Fruit fly (Drosophila melanogaster) whole organism, prepupa: ENCODE measurements around the gene CG43063.
A peak's percentile ranks its signal among the peaks of the same experiment; 100 is the strongest.

Experiments
- Blimp-1 ChIP-seq: fragments of 200-800 bp; sonication (Bioruptor generic); optimal IDR thresholded peaks from 3 replicates; lab custom pipeline; 2017; ENCODE audit warnings: missing biosample characterization, missing genetic modification characterization, mild to moderate bottlenecking, moderate library complexity, missing genetic modification reagents
- CG11902 ChIP-seq: fragments of 200-800 bp; sonication (Bioruptor generic); optimal IDR thresholded peaks from 3 replicates; lab custom pipeline; 2016; ENCODE audit warnings: missing biosample characterization, missing genetic modification characterization
- CG1621 ChIP-seq: fragments of 200-800 bp; sonication (Bioruptor generic); optimal IDR thresholded peaks from 3 replicates; lab custom pipeline; 2018; ENCODE audit warnings: missing biosample characterization, mild to moderate bottlenecking, missing genetic modification characterization
- CG3032 ChIP-seq: fragments of 200-800 bp; optimal IDR thresholded peaks from 2 replicates; lab custom pipeline; 2019; ENCODE audit warnings: missing biosample characterization, mild to moderate bottlenecking, missing genetic modification characterization, moderate library complexity
- CG31627 ChIP-seq: fragments of 200-800 bp; sonication (Bioruptor generic); optimal IDR thresholded peaks from 3 replicates; lab custom pipeline; 2016; ENCODE audit warnings: missing biosample characterization, missing genetic modification characterization
- CG3919 ChIP-seq: fragments of 200-800 bp; sonication (Bioruptor generic); optimal IDR thresholded peaks from 3 replicates; lab custom pipeline; 2016; ENCODE audit warnings: missing biosample characterization, missing genetic modification characterization
- CG6276 ChIP-seq: fragments of 200-800 bp; sonication (Bioruptor generic); optimal IDR thresholded peaks from 2 replicates; lab custom pipeline; 2017; ENCODE audit warnings: missing biosample characterization, mild to moderate bottlenecking, missing genetic modification characterization
- CG8119 ChIP-seq: fragments of 200-800 bp; sonication (Bioruptor generic); IDR thresholded peaks from 3 replicates; pipeline ENCODE4 v1.3.6; 2022; ENCODE audit warnings: missing biosample characterization, missing genetic modification characterization
- CG8319 ChIP-seq: fragments of 200-800 bp; sonication (Bioruptor generic); optimal IDR thresholded peaks from 3 replicates; lab custom pipeline; 2016; ENCODE audit warnings: missing biosample characterization, missing genetic modification characterization
- CG8632 ChIP-seq: fragments of 200-800 bp; sonication (Bioruptor generic); optimal IDR thresholded peaks from 3 replicates; lab custom pipeline; 2016; ENCODE audit warnings: missing biosample characterization, missing genetic modification characterization
- CG9139 ChIP-seq: fragments of 200-800 bp; sonication (Bioruptor generic); optimal IDR thresholded peaks from 3 replicates; lab custom pipeline; 2017; ENCODE audit warnings: missing biosample characterization, mild to moderate bottlenecking, missing genetic modification characterization
- Eip78C ChIP-seq: fragments of 200-800 bp; sonication (Bioruptor generic); peaks from one replicate; lab custom pipeline; 2016; ENCODE audit warnings: missing biosample characterization, missing genetic modification characterization
- Ets96B ChIP-seq: fragments of 200-800 bp; optimal IDR thresholded peaks from 2 replicates; lab custom pipeline; 2019; ENCODE audit warnings: missing biosample characterization, mild to moderate bottlenecking, missing genetic modification characterization, moderate library complexity
- Hr39 ChIP-seq: fragments of 200-800 bp; sonication (Bioruptor generic); optimal IDR thresholded peaks from 2 replicates; lab custom pipeline; 2016; ENCODE audit warnings: missing biosample characterization, missing genetic modification characterization
- Hr4 ChIP-seq: fragments of 200-800 bp; sonication (Bioruptor generic); optimal IDR thresholded peaks from 3 replicates; lab custom pipeline; 2016; ENCODE audit warnings: missing biosample characterization, missing genetic modification characterization
- Met ChIP-seq: fragments of 200-800 bp; sonication (Bioruptor generic); optimal IDR thresholded peaks from 3 replicates; lab custom pipeline; 2016; ENCODE audit warnings: missing biosample characterization, missing genetic modification characterization
- OdsH ChIP-seq: fragments of 200-800 bp; sonication (Bioruptor generic); optimal IDR thresholded peaks from 3 replicates; lab custom pipeline; 2016; ENCODE audit warnings: missing biosample characterization, missing genetic modification characterization
- Smox ChIP-seq: fragments of 200-800 bp; sonication (Bioruptor generic); optimal IDR thresholded peaks from 3 replicates; lab custom pipeline; 2016; ENCODE audit warnings: missing biosample characterization, missing genetic modification characterization
- Sox102F ChIP-seq: fragments of 200-800 bp; sonication (Bioruptor generic); optimal IDR thresholded peaks from 2 replicates; lab custom pipeline; 2016; ENCODE audit warnings: missing biosample characterization, mild to moderate bottlenecking, missing genetic modification characterization
- Sox14 ChIP-seq: fragments of 200-800 bp; sonication (Bioruptor generic); optimal IDR thresholded peaks from 3 replicates; lab custom pipeline; 2016; ENCODE audit warnings: missing biosample characterization, missing genetic modification characterization
- achi ChIP-seq: fragments of 200-800 bp; sonication (Bioruptor generic); optimal IDR thresholded peaks from 3 replicates; lab custom pipeline; 2016; ENCODE audit warnings: missing biosample characterization, missing genetic modification characterization
- cyc ChIP-seq: fragments of 200-800 bp; sonication (Bioruptor generic); optimal IDR thresholded peaks from 3 replicates; lab custom pipeline; 2016; ENCODE audit warnings: missing biosample characterization, missing genetic modification characterization
- dac ChIP-seq: fragments of 200-800 bp; sonication (Bioruptor generic); optimal IDR thresholded peaks from 2 replicates; lab custom pipeline; 2017; ENCODE audit warnings: missing biosample characterization, mild to moderate bottlenecking, missing genetic modification characterization
- eg ChIP-seq: fragments of 200-800 bp; sonication (Bioruptor generic); IDR thresholded peaks from 3 replicates; pipeline ENCODE4 v1.3.6; 2022; ENCODE audit warnings: missing biosample characterization, missing genetic modification characterization
- fkh ChIP-seq: fragments of 200-800 bp; sonication (Bioruptor generic); optimal IDR thresholded peaks from 3 replicates; lab custom pipeline; 2017; ENCODE audit warnings: missing biosample characterization, mild to moderate bottlenecking, missing genetic modification characterization, moderate library complexity
- lz ChIP-seq: fragments of 200-800 bp; sonication (Bioruptor generic); optimal IDR thresholded peaks from 3 replicates; lab custom pipeline; 2016; ENCODE audit warnings: missing biosample characterization, missing genetic modification characterization
- pdm3 ChIP-seq: fragments of 200-800 bp; sonication (Bioruptor generic); optimal IDR thresholded peaks from 3 replicates; lab custom pipeline; 2016; ENCODE audit warnings: missing biosample characterization, missing genetic modification characterization
- salr ChIP-seq, 2 experiments: fragments of 200-800 bp; sonication (Bioruptor generic); optimal IDR thresholded peaks; 3 replicates each; lab custom pipeline; 2016 to 2018; ENCODE audit warnings: missing biosample characterization in 2 of 2, missing genetic modification characterization in 2 of 2, mild to moderate bottlenecking in 1 of 2
- svp ChIP-seq: fragments of 200-800 bp; sonication (Bioruptor generic); peaks from one replicate; lab custom pipeline; 2016; ENCODE audit warnings: missing biosample characterization, missing genetic modification characterization
- topi ChIP-seq: fragments of 200-800 bp; sonication (Bioruptor generic); optimal IDR thresholded peaks from 3 replicates; lab custom pipeline; 2016; ENCODE audit warnings: missing biosample characterization, missing genetic modification characterization
- vri ChIP-seq: fragments of 200-800 bp; sonication (Bioruptor generic); optimal IDR thresholded peaks from 3 replicates; lab custom pipeline; 2016; ENCODE audit warnings: missing biosample characterization, mild to moderate bottlenecking, missing genetic modification characterization

The CG43063 gene

DNA sequence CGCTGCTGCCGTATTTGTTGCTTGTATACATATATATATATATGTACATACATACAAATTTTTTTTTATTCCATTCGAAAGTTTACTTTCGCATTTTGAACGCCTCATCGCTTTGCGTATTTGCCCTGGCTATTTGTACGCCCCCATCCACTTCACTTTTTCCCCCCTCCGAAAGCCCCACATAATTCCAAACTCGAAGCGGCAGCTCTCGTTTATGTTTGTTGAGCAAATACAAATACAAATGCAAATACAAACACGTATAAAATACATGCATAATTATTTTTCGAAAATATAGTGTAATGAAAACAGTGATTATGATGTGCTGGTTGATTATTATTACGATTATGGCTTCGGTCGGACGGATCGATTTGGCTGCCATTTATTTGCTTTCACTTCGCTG is 18.0 kb upstream of the CG43063 start (continued):
- peak; percentile 15 for TF ChIP-seq Smox (GFP tag; lab: Kevin White, UChicago)
- no peak for TF ChIP-seq CG9139
- TF ChIP-seq CG3032 (tag; lab: Kevin White, UChicago), result no peak
- no peak for TF ChIP-seq Hr4 (GFP tag; lab: Kevin White, UChicago)
- peak; percentile 38 for TF ChIP-seq CG8632 (GFP tag; lab: Kevin White, UChicago)

DNA sequence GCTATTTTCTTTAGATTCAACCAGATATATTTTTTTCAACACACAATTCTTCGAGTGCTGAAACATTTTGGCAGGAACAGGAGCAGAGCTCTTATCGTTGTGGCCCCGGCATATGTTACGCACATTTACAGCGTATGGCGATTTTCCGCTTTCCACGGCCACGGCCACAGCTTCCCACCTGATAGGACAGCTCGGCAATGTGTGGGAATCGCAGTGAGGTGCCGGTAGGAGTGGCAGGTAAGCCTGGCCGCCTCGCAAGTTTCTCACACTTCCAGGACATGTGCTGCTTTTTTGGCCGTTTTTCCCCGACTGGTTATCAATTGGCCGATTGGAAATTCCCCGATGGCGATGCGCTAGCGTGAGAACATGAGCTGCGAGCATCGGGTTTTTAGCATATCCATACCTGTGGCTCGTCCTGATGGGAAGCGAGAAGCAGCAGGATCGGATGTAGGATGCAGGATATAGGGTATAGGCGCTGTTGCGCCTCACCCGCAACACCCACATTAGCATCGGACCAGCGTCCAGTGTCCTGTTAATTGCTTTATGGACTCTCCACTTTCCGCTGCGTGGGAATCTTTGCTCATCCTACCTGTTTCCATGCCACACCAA is 15.9 kb upstream of the CG43063 start:
- no peak for TF ChIP-seq CG9139
- TF ChIP-seq Hr4 (GFP tag; lab: Kevin White, UChicago), result no peak

DNA sequence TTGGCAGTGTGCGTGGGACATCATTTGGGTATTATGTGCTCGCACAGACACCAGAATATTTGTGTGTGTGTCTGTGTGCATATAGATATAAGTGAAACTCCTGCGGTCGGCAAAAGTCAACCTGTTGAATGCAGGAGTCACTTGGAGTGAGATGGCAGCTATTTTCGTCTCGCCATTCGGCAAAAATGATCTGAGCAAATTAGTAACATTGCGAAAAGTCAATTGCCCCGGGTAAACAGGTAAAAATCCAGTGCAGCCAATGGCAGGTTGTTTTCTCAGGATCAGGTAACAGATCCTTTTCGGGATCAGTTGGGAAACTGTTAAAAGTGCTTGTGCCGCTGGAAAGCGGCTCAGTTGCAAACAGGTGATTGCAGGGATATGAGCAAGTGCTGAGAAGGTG is 14.0 kb upstream of the CG43063 start:
- no peak for TF ChIP-seq lz
- TF ChIP-seq CG1621, result no peak
- no peak for TF ChIP-seq CG11902 (GFP tag; lab: Kevin White, UChicago)

- TF ChIP-seq dac (GFP tag; lab: Kevin White, UChicago) (no peak), OdsH (no peak), Eip78C (peak; percentile 3), pdm3 (no peak), salr (GFP tag; optimal IDR thresholded peaks at IDR 0.05; lab: Kevin White, UChicago) (no peak), CG8632 (GFP tag; lab: Kevin White, UChicago) (no peak), eg (no peak)
Measured at dm6 chr3R:13073174-13073573, 12.8 kb upstream of the CG43063 start.

- no peak for TF ChIP-seq CG8319 (GFP tag; lab: Kevin White, UChicago)
- no peak for TF ChIP-seq Sox14 (GFP tag; lab: Kevin White, UChicago)
- TF ChIP-seq Sox102F, result no peak
- no peak for TF ChIP-seq achi (GFP tag; lab: Kevin White, UChicago)
- no peak for TF ChIP-seq Ets96B (tag; lab: Kevin White, UChicago)
- TF ChIP-seq lz, result no peak
- TF ChIP-seq CG11902 (GFP tag; lab: Kevin White, UChicago), result no peak
Measured at dm6 chr3R:13074588-13074987, 11.4 kb upstream of the CG43063 start.

DNA sequence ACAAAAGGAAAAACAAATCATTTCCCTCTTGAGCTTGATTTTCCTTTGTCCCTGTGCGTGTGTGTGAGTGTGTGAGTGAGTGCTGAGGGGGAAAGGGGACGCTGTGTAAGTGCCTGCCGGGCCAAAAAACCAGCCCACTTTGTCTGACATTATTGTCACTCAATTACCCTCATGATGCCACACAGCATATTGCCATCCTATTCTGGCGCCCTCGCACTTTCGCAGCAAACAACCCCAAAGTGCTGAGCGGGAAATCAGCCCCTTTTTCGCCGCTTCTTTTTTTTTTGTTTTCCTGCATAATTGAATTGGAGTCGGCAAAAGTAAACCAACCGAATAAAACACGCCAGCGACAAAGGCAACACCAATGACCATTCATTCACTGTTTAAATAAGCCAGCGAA is 10.3 kb upstream of the CG43063 start:
- TF ChIP-seq salr (GFP tag; optimal IDR thresholded peaks at IDR 0.05; lab: Kevin White, UChicago), result no peak
- TF ChIP-seq CG8119 (GFP tag; lab: Robert Waterston, UW), result no peak
- TF ChIP-seq CG6276, result no peak
- no peak for TF ChIP-seq topi
- TF ChIP-seq, all 60 proteins: peak for 0

DNA sequence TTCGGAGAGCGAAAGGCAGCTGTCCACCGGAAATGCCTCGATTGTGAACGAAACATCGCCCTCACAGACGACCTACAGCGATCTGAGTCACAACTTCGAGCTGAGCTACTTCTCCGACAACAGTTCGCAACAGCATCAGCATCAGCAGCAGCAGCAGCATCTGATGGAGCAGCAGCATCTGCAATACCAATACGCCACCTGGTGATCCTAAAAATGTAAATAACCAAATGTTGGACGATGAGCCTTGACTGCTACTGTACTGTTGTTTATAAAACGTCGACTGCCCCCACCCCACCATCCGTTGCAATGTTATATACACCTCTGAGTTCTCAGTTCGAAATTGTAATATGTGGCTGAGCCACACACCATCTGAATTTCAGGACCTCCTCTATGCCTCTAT is 8.8 kb upstream of the CG43063 start:
- no peak for TF ChIP-seq CG1621
- no peak for TF ChIP-seq fkh (GFP tag; lab: Kevin White, UChicago)
- no peak for TF ChIP-seq Met (GFP tag; lab: Kevin White, UChicago)
- TF ChIP-seq Blimp-1, result no peak
- TF ChIP-seq, all 60 proteins: peak for 0

dm6 chr3R:13078263-13078662 is 7.8 kb upstream of the CG43063 start:
- peak; percentile 6 for TF ChIP-seq cyc (GFP tag; lab: Kevin White, UChicago)
- peak; percentile 51 for TF ChIP-seq CG31627
- no peak for TF ChIP-seq CG3919 (GFP tag; lab: Kevin White, UChicago)
- peak; percentile 0 for TF ChIP-seq svp (GFP tag; lab: Kevin White, UChicago)
- no peak for TF ChIP-seq CG1621
- TF ChIP-seq Eip78C, result peak; percentile 61
- TF ChIP-seq CG6276, result no peak
- TF ChIP-seq vri (GFP tag; lab: Kevin White, UChicago), result no peak
- peak; percentile 50 for TF ChIP-seq Hr39 (GFP tag; lab: Kevin White, UChicago)
- TF ChIP-seq Sox14 (GFP tag; lab: Kevin White, UChicago), result no peak
